Fruit fly (Drosophila melanogaster) whole organism, embryonic: ENCODE data around the gene Mkp3.

ENCODE experiments used
- B-H2 ChIP-seq: fragments of 200-800 bp; sonication (Bioruptor generic); optimal IDR thresholded peaks from 2 replicates; lab custom pipeline; 2018; ENCODE audit warnings: missing biosample characterization, mild to moderate bottlenecking, missing genetic modification characterization
- CG11085 ChIP-seq: fragments of 200-800 bp; sonication (Bioruptor generic); IDR thresholded peaks from 2 replicates; pipeline ENCODE4 v1.3.6; 2022; ENCODE audit warnings: missing biosample characterization, missing genetic modification characterization
- CG13287 ChIP-seq: fragments of 200-800 bp; sonication (Bioruptor generic); IDR thresholded peaks from 2 replicates; pipeline ENCODE4 v1.3.6; 2022; ENCODE audit warnings: missing biosample characterization, missing genetic modification characterization; ENCODE audit not compliant: partially characterized antibody
- CG15601 ChIP-seq: fragments of 200-800 bp; sonication (Bioruptor generic); optimal IDR thresholded peaks from 3 replicates; lab custom pipeline; 2019; ENCODE audit warnings: missing biosample characterization, mild to moderate bottlenecking, missing genetic modification characterization, moderate library complexity
- CG17186 ChIP-seq: fragments of 200-800 bp; sonication (Bioruptor generic); optimal IDR thresholded peaks from 3 replicates; lab custom pipeline; 2017; ENCODE audit warnings: missing biosample characterization, missing genetic modification reagents, missing genetic modification characterization
- CG17829 ChIP-seq: fragments of 200-800 bp; optimal IDR thresholded peaks from 2 replicates; lab custom pipeline; 2019; ENCODE audit warnings: missing biosample characterization, mild to moderate bottlenecking, missing genetic modification characterization, moderate library complexity
- CG17912 ChIP-seq: fragments of 200-800 bp; sonication (Bioruptor generic); optimal IDR thresholded peaks from 2 replicates; lab custom pipeline; 2018; ENCODE audit warnings: missing biosample characterization, mild to moderate bottlenecking, missing genetic modification characterization
- CG18619 ChIP-seq: fragments of 200-800 bp; sonication (Bioruptor generic); optimal IDR thresholded peaks from 3 replicates; lab custom pipeline; 2017; ENCODE audit warnings: missing biosample characterization, mild to moderate bottlenecking, missing genetic modification characterization
- CG2120 ChIP-seq: fragments of 200-800 bp; sonication (Bioruptor generic); optimal IDR thresholded peaks from 3 replicates; lab custom pipeline; 2016; ENCODE audit warnings: missing biosample characterization, missing genetic modification characterization
- CG2202 ChIP-seq: fragments of 200-800 bp; sonication (Bioruptor generic); optimal IDR thresholded peaks from 2 replicates; lab custom pipeline; 2018; ENCODE audit warnings: missing biosample characterization, mild to moderate bottlenecking, missing genetic modification characterization
- CG2678 ChIP-seq: fragments of 200-800 bp; sonication (Bioruptor generic); optimal IDR thresholded peaks from 3 replicates; lab custom pipeline; 2019; ENCODE audit warnings: missing biosample characterization, mild to moderate bottlenecking, missing genetic modification characterization, moderate library complexity
- CG34376 ChIP-seq: fragments of 200-800 bp; sonication (Bioruptor generic); optimal IDR thresholded peaks from 2 replicates; lab custom pipeline; 2018; ENCODE audit warnings: missing biosample characterization, mild to moderate bottlenecking, missing genetic modification characterization
- CG3838 ChIP-seq: fragments of 200-800 bp; sonication (Bioruptor generic); optimal IDR thresholded peaks from 3 replicates; lab custom pipeline; 2016; ENCODE audit warnings: missing biosample characterization, missing genetic modification characterization
- CG4617 ChIP-seq: fragments of 200-800 bp; sonication (Bioruptor generic); optimal IDR thresholded peaks from 3 replicates; lab custom pipeline; 2016; ENCODE audit warnings: missing biosample characterization, missing genetic modification characterization, borderline replicate concordance
- CG5180 ChIP-seq: fragments of 200-800 bp; sonication (Bioruptor generic); optimal IDR thresholded peaks from 3 replicates; lab custom pipeline; 2017; ENCODE audit warnings: missing biosample characterization, missing genetic modification characterization, mild to moderate bottlenecking, moderate library complexity, missing genetic modification reagents
- CG6175 ChIP-seq: fragments of 200-800 bp; sonication (Bioruptor generic); IDR thresholded peaks from 3 replicates; pipeline ENCODE4 v1.3.6; 2022; ENCODE audit warnings: missing biosample characterization, missing genetic modification characterization
- CG6689 ChIP-seq: fragments of 200-800 bp; sonication (Bioruptor generic); IDR thresholded peaks from 2 replicates; pipeline ENCODE4 v1.3.6; 2022; ENCODE audit warnings: missing biosample characterization, missing genetic modification characterization
- CG6791 ChIP-seq: fragments of 200-800 bp; sonication (Bioruptor generic); IDR thresholded peaks from 3 replicates; pipeline ENCODE4 v1.3.6; 2022; ENCODE audit warnings: missing biosample characterization, missing genetic modification characterization; ENCODE audit not compliant: partially characterized antibody
- CG8478 ChIP-seq: fragments of >200 bp; optimal IDR thresholded peaks from 2 replicates; lab custom pipeline; 2018
- Doc2 ChIP-seq: fragments of 200-800 bp; sonication (Bioruptor generic); IDR thresholded peaks from 2 replicates; pipeline ENCODE4 v1.3.6; 2022; ENCODE audit warnings: missing biosample characterization, missing genetic modification characterization
- E2f2 ChIP-seq: fragments of 200-800 bp; sonication (Bioruptor generic); IDR thresholded peaks from 2 replicates; pipeline ENCODE4 v1.3.6; 2022; ENCODE audit warnings: missing biosample characterization, missing genetic modification characterization
- Gsc ChIP-seq: fragments of 200-800 bp; sonication (Bioruptor generic); IDR thresholded peaks from 2 replicates; pipeline ENCODE4 v1.3.6; 2022; ENCODE audit warnings: missing biosample characterization, missing genetic modification characterization
- Hr39 ChIP-seq: fragments of >200 bp; optimal IDR thresholded peaks from 2 replicates; lab custom pipeline; 2017
- Mad ChIP-seq: fragments of 200-800 bp; sonication (Bioruptor generic); optimal IDR thresholded peaks from 2 replicates; lab custom pipeline; 2016; ENCODE audit warnings: missing biosample characterization, missing genetic modification characterization
- Rx ChIP-seq: fragments of 200-800 bp; sonication (Bioruptor generic); IDR thresholded peaks from 2 replicates; pipeline ENCODE4 v1.3.6; 2022; ENCODE audit warnings: missing biosample characterization, missing genetic modification characterization
- Ssrp ChIP-seq: fragments of 200-800 bp; sonication (Bioruptor generic); optimal IDR thresholded peaks from 2 replicates; lab custom pipeline; 2018; ENCODE audit warnings: missing biosample characterization, mild to moderate bottlenecking, missing genetic modification characterization, moderate library complexity
- az2 ChIP-seq: fragments of 200-800 bp; sonication (Bioruptor generic); optimal IDR thresholded peaks from 3 replicates; lab custom pipeline; 2016; ENCODE audit warnings: missing biosample characterization, missing genetic modification characterization
- bigmax ChIP-seq: fragments of 200-800 bp; sonication (Bioruptor generic); optimal IDR thresholded peaks from 2 replicates; lab custom pipeline; 2018; ENCODE audit warnings: missing biosample characterization, mild to moderate bottlenecking, missing genetic modification characterization
- crol ChIP-seq: fragments of 200-800 bp; sonication (Bioruptor generic); IDR thresholded peaks from 2 replicates; pipeline ENCODE4 v1.3.6; 2022; ENCODE audit warnings: missing biosample characterization, missing genetic modification characterization
- dimm ChIP-seq: fragments of 200-800 bp; sonication (Bioruptor generic); IDR thresholded peaks from 2 replicates; pipeline ENCODE4 v1.3.6; 2022; ENCODE audit warnings: missing biosample characterization, missing genetic modification characterization
- disco-r ChIP-seq: fragments of 200-800 bp; sonication (Bioruptor generic); optimal IDR thresholded peaks from 2 replicates; lab custom pipeline; 2016; ENCODE audit warnings: missing biosample characterization, missing genetic modification characterization
- dpn ChIP-seq, 2 experiments: fragments of 200-800 bp; sonication (Bioruptor generic); optimal IDR thresholded peaks; 3 replicates each; lab custom pipeline; 2016; ENCODE audit warnings: missing biosample characterization in 2 of 2, missing genetic modification characterization in 2 of 2
- gfzf ChIP-seq: fragments of 200-800 bp; sonication (Bioruptor generic); optimal IDR thresholded peaks from 2 replicates; lab custom pipeline; 2016; ENCODE audit warnings: missing biosample characterization, mild to moderate bottlenecking, missing genetic modification characterization, moderate library complexity
- grau ChIP-seq: fragments of 200-800 bp; optimal IDR thresholded peaks from 3 replicates; lab custom pipeline; 2019; ENCODE audit warnings: missing biosample characterization, mild to moderate bottlenecking, missing genetic modification characterization, moderate library complexity
- jing ChIP-seq: fragments of 200-800 bp; sonication (Bioruptor generic); optimal IDR thresholded peaks from 2 replicates; lab custom pipeline; 2018; ENCODE audit warnings: missing biosample characterization, mild to moderate bottlenecking, missing genetic modification characterization
- luna ChIP-seq: fragments of 200-800 bp; sonication (Bioruptor generic); optimal IDR thresholded peaks from 2 replicates; lab custom pipeline; 2016; ENCODE audit warnings: missing biosample characterization, missing genetic modification characterization
- maf-S ChIP-seq: fragments of 200-800 bp; sonication (Bioruptor generic); optimal IDR thresholded peaks from 2 replicates; lab custom pipeline; 2016; ENCODE audit warnings: missing biosample characterization, missing genetic modification characterization
- nmo ChIP-seq: fragments of 200-800 bp; sonication (Bioruptor generic); optimal IDR thresholded peaks from 2 replicates; lab custom pipeline; 2018; ENCODE audit warnings: missing biosample characterization, mild to moderate bottlenecking, missing genetic modification characterization, moderate library complexity
- org-1 ChIP-seq: fragments of 200-800 bp; sonication (Bioruptor generic); optimal IDR thresholded peaks from 2 replicates; lab custom pipeline; 2017; ENCODE audit warnings: missing biosample characterization, missing genetic modification characterization
- pnt ChIP-seq: fragments of 200-800 bp; sonication (Bioruptor generic); optimal IDR thresholded peaks from 3 replicates; lab custom pipeline; 2016; ENCODE audit warnings: missing biosample characterization, missing genetic modification characterization
- pum ChIP-seq: fragments of 200-800 bp; sonication (Bioruptor generic); optimal IDR thresholded peaks from 2 replicates; lab custom pipeline; 2016; ENCODE audit warnings: missing biosample characterization, missing genetic modification characterization
- row ChIP-seq: fragments of 200-800 bp; sonication (Bioruptor generic); IDR thresholded peaks from 3 replicates; pipeline ENCODE4 v1.3.6; 2022; ENCODE audit warnings: missing biosample characterization, missing genetic modification characterization
- run ChIP-seq: fragments of 200-800 bp; sonication (Bioruptor generic); optimal IDR thresholded peaks from 3 replicates; lab custom pipeline; 2018; ENCODE audit warnings: missing biosample characterization, mild to moderate bottlenecking, missing genetic modification characterization
- sens-2 ChIP-seq: fragments of 200-800 bp; sonication (Bioruptor generic); IDR thresholded peaks from 2 replicates; pipeline ENCODE4 v1.3.6; 2022; ENCODE audit warnings: missing biosample characterization, missing genetic modification characterization
- sr ChIP-seq: fragments of 200-800 bp; sonication (Bioruptor generic); IDR thresholded peaks from 3 replicates; pipeline ENCODE4 v1.3.6; 2022; ENCODE audit warnings: missing biosample characterization, missing genetic modification characterization
- tio ChIP-seq: fragments of 200-800 bp; sonication (Bioruptor generic); optimal IDR thresholded peaks from 2 replicates; lab custom pipeline; 2017; ENCODE audit warnings: missing biosample characterization, missing genetic modification characterization, inconsistent platforms
- toy ChIP-seq: fragments of 200-800 bp; sonication (Bioruptor generic); IDR thresholded peaks from 2 replicates; pipeline ENCODE4 v1.3.6; 2022; ENCODE audit warnings: missing biosample characterization, missing genetic modification characterization
- unc-4 ChIP-seq: fragments of 200-800 bp; sonication (Bioruptor generic); IDR thresholded peaks from 2 replicates; pipeline ENCODE4 v1.3.6; 2022; ENCODE audit warnings: missing biosample characterization, missing genetic modification characterization; ENCODE audit not compliant: partially characterized antibody
- vnd ChIP-seq: fragments of 200-800 bp; sonication (Bioruptor generic); IDR thresholded peaks from 3 replicates; pipeline ENCODE4 v1.3.6; 2022; ENCODE audit warnings: missing biosample characterization, missing genetic modification characterization; ENCODE audit not compliant: partially characterized antibody
- vvl ChIP-seq: fragments of 200-800 bp; sonication (Bioruptor generic); IDR thresholded peaks from 2 replicates; pipeline ENCODE4 v1.3.6; 2022; ENCODE audit warnings: missing biosample characterization, missing genetic modification characterization
- wek ChIP-seq: fragments of 200-800 bp; sonication (Bioruptor generic); optimal IDR thresholded peaks from 3 replicates; lab custom pipeline; 2018; ENCODE audit warnings: missing biosample characterization, mild to moderate bottlenecking, missing genetic modification characterization, moderate library complexity
- zf30C ChIP-seq: fragments of 200-800 bp; sonication (Bioruptor generic); optimal IDR thresholded peaks from 3 replicates; lab custom pipeline; 2018; ENCODE audit warnings: missing biosample characterization, mild to moderate bottlenecking, missing genetic modification characterization

Gene Mkp3

dm6 chr3L:19056857-19057324 lies 29.3 kb downstream of the Mkp3 start:
- TF ChIP-seq CG18619 (GFP tag; lab: Kevin White, UChicago) (no peak), vvl (GFP tag; lab: Robert Waterston, UW) (no peak), nmo (GFP tag; lab: Kevin White, UChicago) (peak; percentile 48), grau (tag; lab: Kevin White, UChicago) (peak; percentile 42), CG13287 (GFP tag; lab: Robert Waterston, UW) (no peak), az2 (GFP tag; lab: Kevin White, UChicago) (peak; percentile 34), tio (GFP tag; lab: Kevin White, UChicago) (no peak), jing (GFP tag; lab: Kevin White, UChicago) (no peak), toy (GFP tag; lab: Robert Waterston, UW) (no peak), B-H2 (GFP tag; lab: Kevin White, UChicago) (no peak), CG17912 (no peak), CG6175 (no peak), CG2202 (peak; percentile 28), zf30C (GFP tag; lab: Kevin White, UChicago) (peak; percentile 38), gfzf (GFP tag; lab: Kevin White, UChicago) (no peak), CG3838 (no peak), maf-S (GFP tag; lab: Kevin White, UChicago) (no peak), disco-r (no peak), CG5180 (GFP tag; lab: Kevin White, UChicago) (no peak), luna (no peak), Ssrp (tag; lab: Kevin White, UChicago) (peak; percentile 25), sr (GFP tag; lab: Robert Waterston, UW) (peak; percentile 71; the same call in 1 of the 3 replicates), E2f2 (peak; percentile 12; the same call in 1 of the 2 replicates), CG17829 (tag; lab: Kevin White, UChicago) (peak; percentile 66), Rx (GFP tag; lab: Robert Waterston, UW) (no peak), pnt (GFP tag; lab: Kevin White, UChicago) (no peak), CG4617 (GFP tag; lab: Kevin White, UChicago) (no peak), sens-2 (GFP tag; lab: Robert Waterston, UW) (no peak), row (peak; percentile 58; the same call in 2 of the 3 replicates), CG6791 (no peak), CG2678 (tag; lab: Kevin White, UChicago) (peak; percentile 45), CG2120 (GFP tag; lab: Kevin White, UChicago) (no peak), CG15601 (tag; lab: Kevin White, UChicago) (peak; percentile 33), CG11085 (GFP tag; lab: Robert Waterston, UW) (no peak), Hr39 (lab: Kevin White, UChicago) (no peak), dimm (GFP tag; lab: Robert Waterston, UW) (no peak), crol (peak; percentile 95), unc-4 (no peak), vnd (no peak), org-1 (GFP tag; lab: Kevin White, UChicago) (no peak), bigmax (GFP tag; lab: Kevin White, UChicago) (no peak), dpn (GFP tag; optimal IDR thresholded peaks at IDR 0.05; lab: Kevin White, UChicago) (peak in 1 of 2 experiments; percentile 1), Gsc (GFP tag; lab: Robert Waterston, UW) (no peak), Mad (GFP tag; lab: Kevin White, UChicago) (no peak), CG6689 (GFP tag; lab: Robert Waterston, UW) (0 out of 2 replicates have a peak, but pooled peaks have one; percentile 33), wek (GFP tag; lab: Kevin White, UChicago) (no peak), Doc2 (no peak), CG17186 (GFP tag; lab: Kevin White, UChicago) (no peak), run (tag; lab: Kevin White, UChicago) (no peak), CG8478 (lab: Kevin White, UChicago) (no peak), CG34376 (GFP tag; lab: Kevin White, UChicago) (no peak), pum (GFP tag; lab: Kevin White, UChicago) (no peak)
